Fruit fly (Drosophila melanogaster) whole organism, embryonic: Measurements from ENCODE around the gene Tusp.

Source experiments
- CG10274 ChIP-seq: fragments of 200-800 bp; sonication (Bioruptor generic); optimal IDR thresholded peaks from 3 replicates; lab custom pipeline; 2017; ENCODE audit warnings: missing biosample characterization, mild to moderate bottlenecking, missing genetic modification characterization
- CG10543 ChIP-seq: fragments of 200-800 bp; sonication (Bioruptor generic); optimal IDR thresholded peaks from 3 replicates; lab custom pipeline; 2017; ENCODE audit warnings: missing biosample characterization, mild to moderate bottlenecking, missing genetic modification characterization, moderate library complexity
- CG12942 ChIP-seq: fragments of 200-800 bp; sonication (Bioruptor generic); optimal IDR thresholded peaks from 3 replicates; lab custom pipeline; 2016; ENCODE audit warnings: missing biosample characterization, missing genetic modification characterization
- CG13123 ChIP-seq: fragments of 200-800 bp; sonication (Bioruptor generic); optimal IDR thresholded peaks from 2 replicates; lab custom pipeline; 2016; ENCODE audit warnings: missing biosample characterization, missing genetic modification characterization
- CG16813 ChIP-seq: fragments of 200-800 bp; sonication (Bioruptor generic); IDR thresholded peaks from 3 replicates; pipeline ENCODE4 v1.3.6; 2022; ENCODE audit warnings: missing biosample characterization, missing genetic modification characterization; ENCODE audit not compliant: partially characterized antibody
- CG17359 ChIP-seq: fragments of 200-800 bp; sonication (Bioruptor generic); optimal IDR thresholded peaks from 3 replicates; lab custom pipeline; 2018; ENCODE audit warnings: missing biosample characterization, mild to moderate bottlenecking, missing genetic modification characterization, moderate library complexity
- CG18011 ChIP-seq: fragments of 200-800 bp; sonication (Bioruptor generic); optimal IDR thresholded peaks from 2 replicates; lab custom pipeline; 2017; ENCODE audit warnings: missing biosample characterization, missing genetic modification characterization, mild to moderate bottlenecking, moderate library complexity, missing genotype
- CG2116 ChIP-seq: fragments of 200-800 bp; sonication (Bioruptor generic); optimal IDR thresholded peaks from 3 replicates; lab custom pipeline; 2018; ENCODE audit warnings: missing biosample characterization, mild to moderate bottlenecking, missing genetic modification characterization
- CG31388 ChIP-seq: fragments of 200-800 bp; sonication (Bioruptor generic); optimal IDR thresholded peaks from 2 replicates; lab custom pipeline; 2016; ENCODE audit warnings: missing biosample characterization, missing genetic modification characterization
- CG42726 ChIP-seq: fragments of 200-800 bp; sonication (Bioruptor generic); IDR thresholded peaks from 2 replicates; pipeline ENCODE4 v1.3.6; 2022; ENCODE audit warnings: missing biosample characterization, missing genetic modification characterization; ENCODE audit not compliant: partially characterized antibody
- CG43689 ChIP-seq: fragments of 200-800 bp; sonication (Bioruptor generic); IDR thresholded peaks from 2 replicates; pipeline ENCODE4 v1.3.6; 2022; ENCODE audit warnings: missing biosample characterization, missing genetic modification characterization
- CG4617 ChIP-seq: fragments of 200-800 bp; sonication (Bioruptor generic); optimal IDR thresholded peaks from 3 replicates; lab custom pipeline; 2016; ENCODE audit warnings: missing biosample characterization, missing genetic modification characterization, borderline replicate concordance
- CG7372 ChIP-seq: fragments of 200-800 bp; sonication (Bioruptor generic); IDR thresholded peaks from 2 replicates; pipeline ENCODE4 v1.3.6; 2022; ENCODE audit warnings: missing biosample characterization, missing genetic modification characterization
- CG7987 ChIP-seq: fragments of 200-800 bp; sonication (Bioruptor generic); optimal IDR thresholded peaks from 2 replicates; lab custom pipeline; 2018; ENCODE audit warnings: missing biosample characterization, mild to moderate bottlenecking, missing genetic modification characterization, moderate library complexity
- CG8089 ChIP-seq: fragments of 200-800 bp; sonication (Bioruptor generic); optimal IDR thresholded peaks from 3 replicates; lab custom pipeline; 2016; ENCODE audit warnings: missing biosample characterization, missing genetic modification characterization
- CG9876 ChIP-seq: fragments of 200-800 bp; sonication (Bioruptor generic); optimal IDR thresholded peaks from 2 replicates; lab custom pipeline; 2016; ENCODE audit warnings: missing biosample characterization, missing genetic modification characterization
- CrebB ChIP-seq: fragments of 200-800 bp; sonication (Bioruptor generic); optimal IDR thresholded peaks from 3 replicates; lab custom pipeline; 2018; ENCODE audit warnings: missing biosample characterization, mild to moderate bottlenecking, missing genetic modification characterization
- Deaf1 ChIP-seq: fragments of 200-800 bp; optimal IDR thresholded peaks from 3 replicates; lab custom pipeline; 2019; ENCODE audit warnings: missing biosample characterization, mild to moderate bottlenecking, missing genetic modification characterization, moderate library complexity
- E2f2 ChIP-seq: fragments of 200-800 bp; sonication (Bioruptor generic); IDR thresholded peaks from 2 replicates; pipeline ENCODE4 v1.3.6; 2022; ENCODE audit warnings: missing biosample characterization, missing genetic modification characterization
- Fer3 ChIP-seq: fragments of 200-800 bp; sonication (Bioruptor generic); optimal IDR thresholded peaks from 2 replicates; lab custom pipeline; 2018; ENCODE audit warnings: missing biosample characterization, mild to moderate bottlenecking, missing genetic modification characterization, moderate library complexity
- Hmr ChIP-seq: fragments of 200-800 bp; sonication (Bioruptor generic); optimal IDR thresholded peaks from 3 replicates; lab custom pipeline; 2017; ENCODE audit warnings: mild to moderate bottlenecking, missing biosample characterization, missing genetic modification reagents, missing genetic modification characterization
- Hmx ChIP-seq: fragments of 200-800 bp; sonication (Bioruptor generic); optimal IDR thresholded peaks from 2 replicates; lab custom pipeline; 2016; ENCODE audit warnings: missing biosample characterization, missing genetic modification characterization
- Meics ChIP-seq: fragments of 200-800 bp; sonication (Bioruptor generic); optimal IDR thresholded peaks from 2 replicates; lab custom pipeline; 2017; ENCODE audit warnings: missing biosample characterization, mild to moderate bottlenecking, missing genetic modification characterization
- Oli ChIP-seq: fragments of 200-800 bp; sonication (Bioruptor generic); optimal IDR thresholded peaks from 2 replicates; lab custom pipeline; 2018; ENCODE audit warnings: missing biosample characterization, mild to moderate bottlenecking, missing genetic modification characterization, moderate library complexity
- Spps ChIP-seq: fragments of 200-800 bp; sonication (Bioruptor generic); optimal IDR thresholded peaks from 2 replicates; lab custom pipeline; 2018; ENCODE audit warnings: missing biosample characterization, mild to moderate bottlenecking, missing genetic modification characterization
- Trl ChIP-seq, 3 experiments: fragments of >200 bp in 2 of 3; fragments of 200-800 bp in 1 of 3; sonication (Bioruptor generic) in 1 of 3; optimal IDR thresholded peaks; 2 replicates in 1 of 3; 3 replicates in 2 of 3; lab custom pipeline; 2016 to 2017; ENCODE audit warnings: missing biosample characterization in 1 of 3, missing genetic modification characterization in 1 of 3
- ab ChIP-seq: fragments of 200-800 bp; sonication (Bioruptor generic); optimal IDR thresholded peaks from 2 replicates; lab custom pipeline; 2016; ENCODE audit warnings: missing biosample characterization, missing genetic modification characterization
- abd-A ChIP-seq: fragments of 200-800 bp; sonication (Bioruptor generic); optimal IDR thresholded peaks from 3 replicates; lab custom pipeline; 2019; ENCODE audit warnings: missing biosample characterization, mild to moderate bottlenecking, missing genetic modification characterization, moderate library complexity
- ase ChIP-seq: fragments of 200-800 bp; sonication (Bioruptor generic); IDR thresholded peaks from 3 replicates; pipeline ENCODE4 v1.3.6; 2022; ENCODE audit warnings: missing biosample characterization, missing genetic modification characterization
- bigmax ChIP-seq: fragments of 200-800 bp; sonication (Bioruptor generic); optimal IDR thresholded peaks from 2 replicates; lab custom pipeline; 2018; ENCODE audit warnings: missing biosample characterization, mild to moderate bottlenecking, missing genetic modification characterization
- bsh ChIP-seq, 2 experiments: fragments of 200-800 bp; sonication (Bioruptor generic); optimal IDR thresholded peaks; 2 replicates each; lab custom pipeline; 2017 to 2018; ENCODE audit warnings: mild to moderate bottlenecking in 2 of 2, missing biosample characterization in 2 of 2, missing genetic modification characterization in 2 of 2, moderate library complexity in 1 of 2
- ci ChIP-seq: fragments of 200-800 bp; sonication (Bioruptor generic); IDR thresholded peaks from 3 replicates; pipeline ENCODE4 v1.3.6; 2022; ENCODE audit warnings: missing biosample characterization, missing genetic modification characterization
- ewg ChIP-seq: fragments of 200-800 bp; sonication (Bioruptor generic); optimal IDR thresholded peaks from 3 replicates; lab custom pipeline; 2017; ENCODE audit warnings: mild to moderate bottlenecking, missing biosample characterization, missing genetic modification reagents, missing genetic modification characterization
- gce ChIP-seq: fragments of 200-800 bp; sonication (Bioruptor generic); IDR thresholded peaks from 3 replicates; pipeline ENCODE4 v1.3.6; 2022; ENCODE audit warnings: missing biosample characterization, missing genetic modification characterization
- gcm ChIP-seq: fragments of 200-800 bp; sonication (Bioruptor generic); optimal IDR thresholded peaks from 2 replicates; lab custom pipeline; 2019; ENCODE audit warnings: missing biosample characterization, mild to moderate bottlenecking, missing genetic modification characterization, moderate library complexity
- grau ChIP-seq: fragments of 200-800 bp; optimal IDR thresholded peaks from 3 replicates; lab custom pipeline; 2019; ENCODE audit warnings: missing biosample characterization, mild to moderate bottlenecking, missing genetic modification characterization, moderate library complexity
- grn ChIP-seq: fragments of 200-800 bp; sonication (Bioruptor generic); optimal IDR thresholded peaks from 3 replicates; lab custom pipeline; 2017; ENCODE audit warnings: missing biosample characterization, missing genetic modification characterization
- lilli ChIP-seq: fragments of 200-800 bp; sonication (Bioruptor generic); optimal IDR thresholded peaks from 3 replicates; lab custom pipeline; 2016; ENCODE audit warnings: missing biosample characterization, missing genetic modification characterization
- lola ChIP-seq, 3 experiments: fragments of >200 bp in 2 of 3; fragments of 200-800 bp in 1 of 3; sonication (Bioruptor generic) in 1 of 3; optimal IDR thresholded peaks; 2 replicates each; lab custom pipeline; 2017 to 2019; ENCODE audit warnings: missing biosample characterization in 3 of 3, missing genetic modification characterization in 3 of 3, mild to moderate bottlenecking in 1 of 3, moderate library complexity in 1 of 3
- odd ChIP-seq: fragments of 200-800 bp; sonication (Bioruptor generic); optimal IDR thresholded peaks from 2 replicates; lab custom pipeline; 2017; ENCODE audit warnings: missing biosample characterization, mild to moderate bottlenecking, missing genetic modification characterization
- pan ChIP-seq, 4 experiments: fragments of >200 bp in 3 of 4; fragments of 200-800 bp in 1 of 4; sonication (Bioruptor generic) in 1 of 4; optimal IDR thresholded peaks in 3 of 4; IDR thresholded peaks in 1 of 4; 2 replicates each; pipeline versions ENCODE4 v1.3.6 to Lab custom; 2017 to 2022; ENCODE audit warnings: missing biosample characterization in 2 of 4, missing genetic modification characterization in 2 of 4, mixed read lengths in 1 of 4
- ranshi ChIP-seq: fragments of 200-800 bp; sonication (Bioruptor generic); IDR thresholded peaks from 2 replicates; pipeline ENCODE4 v1.3.6; 2022; ENCODE audit warnings: missing biosample characterization, missing genetic modification characterization
- salm ChIP-seq: fragments of 200-800 bp; sonication (Bioruptor generic); optimal IDR thresholded peaks from 2 replicates; lab custom pipeline; 2018; ENCODE audit warnings: missing biosample characterization, mild to moderate bottlenecking, missing genetic modification characterization
- scrt ChIP-seq: fragments of 200-800 bp; sonication (Bioruptor generic); optimal IDR thresholded peaks from 2 replicates; lab custom pipeline; 2018; ENCODE audit warnings: missing biosample characterization, mild to moderate bottlenecking, missing genetic modification characterization, moderate library complexity
- tin ChIP-seq: fragments of 200-800 bp; sonication (Bioruptor generic); optimal IDR thresholded peaks from 3 replicates; lab custom pipeline; 2016; ENCODE audit warnings: missing biosample characterization, missing genetic modification characterization
- wdn ChIP-seq: fragments of 200-800 bp; sonication (Bioruptor generic); IDR thresholded peaks from 2 replicates; pipeline ENCODE4 v1.3.6; 2022; ENCODE audit warnings: missing biosample characterization, missing genetic modification characterization

The Tusp gene

DNA sequence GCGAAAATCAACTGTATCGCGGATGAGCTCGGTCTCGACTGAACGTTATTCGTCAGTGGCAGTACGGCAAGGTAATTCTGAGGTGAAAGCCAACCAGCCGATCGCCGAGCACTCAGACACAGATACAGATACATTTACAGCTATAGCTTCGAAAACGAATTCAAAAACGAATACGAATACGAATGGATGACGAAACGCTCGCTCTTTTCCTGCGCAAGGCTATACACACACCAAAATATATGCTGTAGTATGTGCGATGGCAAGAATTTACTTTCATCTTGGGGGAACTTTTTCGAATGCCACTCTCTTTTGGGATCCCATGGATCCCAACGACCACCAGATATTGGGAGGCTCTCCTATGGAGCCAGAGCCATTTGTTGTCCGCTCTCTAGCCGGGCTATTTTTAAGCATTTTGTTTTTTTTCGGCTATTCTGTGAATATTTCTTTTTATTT lies 52.5 kb downstream of the Tusp start, which contains the start of gene Mlc1 (continued):
- TF ChIP-seq Trl (optimal IDR thresholded peaks at IDR 0.05; lab: Kevin White, UChicago) (peak; percentile 22 to 53), Trl (GFP tag; optimal IDR thresholded peaks at IDR 0.05; lab: Kevin White, UChicago) (no peak), CG12942 (GFP tag; lab: Kevin White, UChicago) (no peak), CG8089 (no peak), CG10543 (GFP tag; lab: Kevin White, UChicago) (peak; percentile 29), Hmx (GFP tag; lab: Kevin White, UChicago) (no peak), CG42726 (GFP tag; lab: Robert Waterston, UW) (no peak), wdn (GFP tag; lab: Robert Waterston, UW) (no peak), CG17359 (tag; lab: Kevin White, UChicago) (no peak), CG10274 (no peak), pan (optimal IDR thresholded peaks at IDR 0.05; lab: Kevin White, UChicago) (no peak), pan (GFP tag; optimal IDR thresholded peaks at IDR 0.05 in 1 of 2, IDR thresholded peaks at IDR 0.05 in 1 of 2) (no peak)

DNA sequence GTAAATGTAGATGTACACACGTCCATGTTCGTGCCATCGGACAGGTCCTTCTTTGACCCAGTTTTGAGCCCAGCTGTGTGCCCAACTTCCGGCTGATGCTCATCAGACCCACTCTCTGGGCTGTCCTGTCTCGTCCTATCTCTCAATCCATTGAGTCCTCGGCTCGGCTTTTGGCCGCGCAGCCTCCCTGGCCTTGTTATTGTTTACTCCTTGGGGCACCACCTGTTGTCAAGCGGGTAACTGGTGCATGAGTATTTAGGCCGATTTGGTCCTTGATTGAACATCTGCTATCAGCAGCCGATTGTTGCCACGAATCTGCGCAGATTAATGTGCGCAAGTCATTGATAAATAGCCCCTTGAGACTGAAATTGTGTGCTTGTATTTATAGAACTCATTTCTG lies 53.7 kb downstream of the Tusp start:
- TF ChIP-seq CG13123 (GFP tag; lab: Kevin White, UChicago) (no peak), CrebB (tag; lab: Kevin White, UChicago) (no peak), Deaf1 (peak; percentile 77), scrt (GFP tag; lab: Kevin White, UChicago) (peak; percentile 98), CG18011 (GFP tag; lab: Kevin White, UChicago) (no peak), odd (no peak), abd-A (tag; lab: Kevin White, UChicago) (peak; percentile 70), grn (GFP tag; lab: Kevin White, UChicago) (no peak), ewg (GFP tag; lab: Kevin White, UChicago) (peak; percentile 65)
- TF ChIP-seq, all 482 proteins: peak for 4

DNA sequence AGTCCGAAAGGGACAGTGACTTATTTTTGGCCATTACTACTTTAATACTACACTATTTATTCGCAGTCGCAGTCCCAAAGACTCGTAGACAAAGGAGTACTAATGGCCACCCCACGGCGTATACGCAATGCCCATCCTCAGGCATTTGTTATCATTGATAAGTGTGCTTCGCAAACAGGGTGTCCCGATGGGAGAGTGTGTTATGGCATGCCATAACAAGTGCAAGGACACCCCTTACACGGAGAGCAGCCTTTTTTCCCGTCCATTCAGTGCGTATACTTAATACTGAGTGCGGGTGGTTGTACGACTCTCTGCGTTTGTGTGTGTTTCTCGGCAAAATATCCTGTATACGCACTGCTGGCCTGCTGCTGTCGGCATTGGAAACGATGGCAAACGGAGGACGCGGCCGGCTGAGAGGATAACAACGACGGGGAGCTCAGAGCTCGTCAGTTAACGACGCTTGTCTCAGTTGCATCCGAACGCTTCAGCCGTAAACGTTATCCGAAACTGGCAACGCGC lies 54.4 kb downstream of the Tusp start, which contains the start of gene unc80:
Gene unc80, plus strand, starts transcription at position 469 of the 519 bp plus-strand sequence.
- TF ChIP-seq CG7987 (no peak), Spps (tag; lab: Kevin White, UChicago) (no peak), CG7372 (GFP tag; lab: Robert Waterston, UW) (0 out of 2 replicates have a peak, but pooled peaks have one; percentile 8), ase (GFP tag; lab: Robert Waterston, UW) (no peak), Meics (GFP tag; lab: Kevin White, UChicago) (peak; percentile 34), lilli (GFP tag; lab: Kevin White, UChicago) (peak; percentile 7), Oli (no peak), ab (GFP tag; lab: Kevin White, UChicago) (no peak), ranshi (no peak), CG2116 (GFP tag; lab: Kevin White, UChicago) (no peak), grau (tag; lab: Kevin White, UChicago) (no peak), CG31388 (GFP tag; lab: Kevin White, UChicago) (no peak), lola (GFP tag; optimal IDR thresholded peaks at IDR 0.05; lab: Kevin White, UChicago) (no peak), CG43689 (GFP tag; lab: Robert Waterston, UW) (no peak), ci (GFP tag; lab: Robert Waterston, UW) (no peak), CG9876 (GFP tag; lab: Kevin White, UChicago) (no peak), salm (no peak), CG16813 (no peak), Hmr (GFP tag; lab: Kevin White, UChicago) (peak; percentile 59), Fer3 (tag; lab: Kevin White, UChicago) (no peak), bsh (GFP tag; optimal IDR thresholded peaks at IDR 0.05; lab: Kevin White, UChicago) (no peak), tin (GFP tag; lab: Kevin White, UChicago) (no peak), CG12942 (GFP tag; lab: Kevin White, UChicago) (no peak), gcm (no peak), gce (GFP tag; lab: Robert Waterston, UW) (peak; percentile 15; the same call in 1 of the 3 replicates), bigmax (GFP tag; lab: Kevin White, UChicago) (no peak), E2f2 (GFP tag; lab: Robert Waterston, UW) (no peak), CG4617 (no peak)
